Fruit fly (Drosophila melanogaster): Measurements from ENCODE around the gene CG33285.

Gene CG33285

DNA sequence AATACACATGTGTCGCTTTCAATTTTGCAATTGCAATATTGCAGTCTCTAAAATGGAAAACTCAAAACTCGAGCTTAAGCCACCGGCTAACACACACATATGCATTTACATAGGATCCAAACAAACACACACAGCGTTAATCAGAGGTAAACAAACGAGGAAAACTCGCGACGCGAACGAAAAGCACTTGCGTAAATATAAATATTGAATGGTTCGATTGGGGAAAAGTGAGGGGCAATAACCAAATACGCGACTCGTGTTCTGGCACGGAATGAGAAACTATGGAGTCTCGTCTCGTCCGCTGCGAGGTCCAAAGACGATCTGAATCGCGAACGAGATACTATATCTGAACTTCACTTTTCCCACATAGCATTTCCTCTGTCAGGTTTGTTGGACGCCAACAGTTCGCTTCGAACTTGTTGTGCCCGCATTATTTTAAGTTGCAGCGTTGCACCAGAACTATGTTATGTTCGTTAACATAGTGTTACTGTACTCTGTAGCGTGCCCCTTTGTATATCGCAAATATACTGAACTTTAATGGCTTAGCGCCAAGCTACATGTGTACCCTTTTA is 42.1 kb upstream of the CG33285 start, which contains the start of gene ko (continued):
- TF ChIP-seq psq (GFP tag; optimal IDR thresholded peaks at IDR 0.05) (no peak), MBD-R2 (GFP tag; IDR thresholded peaks at IDR 0.05) (no peak), CG3407 (GFP tag; optimal IDR thresholded peaks at IDR 0.05) (peak; percentile 49), nom (GFP tag; optimal IDR thresholded peaks at IDR 0.05) (peak; percentile 9), fd64A (GFP tag; optimal IDR thresholded peaks at IDR 0.05) (peak; percentile 86), CG18619 (GFP tag; optimal IDR thresholded peaks at IDR 0.05) (peak; percentile 17), exex (tag; optimal IDR thresholded peaks at IDR 0.05) (no peak), Hr51 (GFP tag; optimal IDR thresholded peaks at IDR 0.05) (no peak), Jarid2 (GFP tag; optimal IDR thresholded peaks at IDR 0.05) (peak; percentile 66), CG6254 (GFP tag; optimal IDR thresholded peaks at IDR 0.05) (peak; percentile 59), en (GFP tag; optimal IDR thresholded peaks at IDR 0.05) (peak; percentile 24), CG33557 (GFP tag; optimal IDR thresholded peaks at IDR 0.05) (peak; percentile 75), croc (GFP tag; conservative IDR thresholded peaks at IDR 0.05) (no peak), bowl (GFP tag; IDR thresholded peaks at IDR 0.05) (no peak), Pdp1 (GFP tag; optimal IDR thresholded peaks at IDR 0.05) (peak in 1 of 2 experiments; percentile 43), CG17328 (GFP tag; IDR thresholded peaks at IDR 0.05) (peak; percentile 68), cg (GFP tag; optimal IDR thresholded peaks at IDR 0.05) (peak; percentile 55), emc (GFP tag; optimal IDR thresholded peaks at IDR 0.05) (peak; percentile 4), Max (GFP tag; optimal IDR thresholded peaks at IDR 0.05) (no peak), Trl (optimal IDR thresholded peaks at IDR 0.05) (no peak), Trl (GFP tag; optimal IDR thresholded peaks at IDR 0.05) (peak; percentile 19), oc (tag; optimal IDR thresholded peaks at IDR 0.05) (peak; percentile 35), Med (GFP tag) (peak; percentile 76), Dek (tag; optimal IDR thresholded peaks at IDR 0.05) (no peak), Abd-B (GFP tag; optimal IDR thresholded peaks at IDR 0.05) (no peak), CG15601 (tag; optimal IDR thresholded peaks at IDR 0.05) (peak; percentile 77), CG2875 (GFP tag; optimal IDR thresholded peaks at IDR 0.05) (peak; percentile 76), CG13123 (GFP tag; optimal IDR thresholded peaks at IDR 0.05) (peak; percentile 9), PHDP (tag; optimal IDR thresholded peaks at IDR 0.05) (peak; percentile 40), ap (GFP tag; IDR thresholded peaks at IDR 0.05) (no peak), CG6683 (GFP tag; optimal IDR thresholded peaks at IDR 0.05) (peak; percentile 38), CG1024 (GFP tag; IDR thresholded peaks at IDR 0.05) (0 out of 2 replicates have a peak, but pooled peaks have one; percentile 38), slp2 (GFP tag; optimal IDR thresholded peaks at IDR 0.05) (no peak), ci (GFP tag; IDR thresholded peaks at IDR 0.05) (peak; percentile 87), Sox102F (GFP tag; optimal IDR thresholded peaks at IDR 0.05) (no peak), HLH3B (GFP tag; IDR thresholded peaks at IDR 0.05) (peak; percentile 24; the same call in 1 of the 2 replicates), ewg (GFP tag; optimal IDR thresholded peaks at IDR 0.05) (peak; percentile 27), ttk (GFP tag; IDR thresholded peaks at IDR 0.05) (no peak), Blimp-1 (GFP tag; optimal IDR thresholded peaks at IDR 0.05) (peak; percentile 65), CG31365 (tag; optimal IDR thresholded peaks at IDR 0.05) (peak; percentile 30), kah (GFP tag; optimal IDR thresholded peaks at IDR 0.05) (peak; percentile 42), nerfin-2 (GFP tag; IDR thresholded peaks at IDR 0.05; ENCODE audit: partially characterized antibody) (no peak), CG30403 (GFP tag; optimal IDR thresholded peaks at IDR 0.05) (no peak), CG8944 (GFP tag; optimal IDR thresholded peaks at IDR 0.05) (peak; percentile 4), CG17385 (GFP tag; optimal IDR thresholded peaks at IDR 0.05) (peak; percentile 27), cato (GFP tag; optimal IDR thresholded peaks at IDR 0.05; ENCODE audit: borderline replicate concordance) (no peak), Dll (GFP tag; IDR thresholded peaks at IDR 0.05; ENCODE audit: partially characterized antibody) (0 out of 4 replicates have a peak, but pooled peaks have one; percentile 9), CG12219 (GFP tag; optimal IDR thresholded peaks at IDR 0.05) (peak; percentile 39), CG11456 (GFP tag; IDR thresholded peaks at IDR 0.05) (no peak)

Measured in whole organism, embryonic.